Worm (Caenorhabditis elegans): ENCODE data around the gene dos-1.

dos-1 gene

DNA sequence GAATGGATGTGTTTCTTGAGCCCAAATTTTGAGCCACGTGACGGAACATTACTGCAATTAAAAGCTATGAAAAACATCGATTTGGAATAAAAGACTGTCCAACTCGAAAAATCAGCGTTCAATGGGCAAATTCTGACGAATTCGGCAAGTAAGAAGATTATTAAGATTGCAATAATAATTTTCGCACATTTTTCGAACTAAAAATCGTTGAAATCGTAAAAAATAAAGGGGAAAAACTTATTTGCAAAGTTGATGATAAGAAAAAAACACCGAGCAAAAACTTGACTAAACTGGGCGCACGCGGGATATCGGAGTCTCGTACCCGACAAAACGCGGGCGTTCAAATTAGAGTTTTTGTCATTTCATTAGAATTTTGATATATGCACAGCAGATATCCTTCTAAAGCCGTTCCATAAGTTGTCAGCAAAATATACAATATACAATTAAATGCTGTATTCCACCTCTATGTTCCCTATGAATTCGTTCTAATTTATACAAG lies 14.4 kb upstream of the dos-1 start, which contains the start of the genes mccc-2 and mrpl-44:
Gene mccc-2 (minus strand): TSS at position 51 of the 499 bp plus-strand sequence.
Gene mrpl-44 (minus strand): TSS at position 51 of the 499 bp plus-strand sequence.
- TF ChIP-seq F22D6.2 (tag; optimal IDR thresholded peaks at IDR 0.05) (no peak), efl-1 (GFP tag; optimal IDR thresholded peaks at IDR 0.05) (peak; percentile 52), pbrm-1 (GFP tag; IDR thresholded peaks at IDR 0.05) (no peak), mcd-1 (GFP tag; IDR thresholded peaks at IDR 0.05) (0 out of 2 replicates have a peak, but pooled peaks have one; percentile 25), attf-3 (GFP tag; conservative IDR thresholded peaks at IDR 0.05) (peak; percentile 96), lin-54 (GFP tag; optimal IDR thresholded peaks at IDR 0.05) (peak; percentile 56)

DNA sequence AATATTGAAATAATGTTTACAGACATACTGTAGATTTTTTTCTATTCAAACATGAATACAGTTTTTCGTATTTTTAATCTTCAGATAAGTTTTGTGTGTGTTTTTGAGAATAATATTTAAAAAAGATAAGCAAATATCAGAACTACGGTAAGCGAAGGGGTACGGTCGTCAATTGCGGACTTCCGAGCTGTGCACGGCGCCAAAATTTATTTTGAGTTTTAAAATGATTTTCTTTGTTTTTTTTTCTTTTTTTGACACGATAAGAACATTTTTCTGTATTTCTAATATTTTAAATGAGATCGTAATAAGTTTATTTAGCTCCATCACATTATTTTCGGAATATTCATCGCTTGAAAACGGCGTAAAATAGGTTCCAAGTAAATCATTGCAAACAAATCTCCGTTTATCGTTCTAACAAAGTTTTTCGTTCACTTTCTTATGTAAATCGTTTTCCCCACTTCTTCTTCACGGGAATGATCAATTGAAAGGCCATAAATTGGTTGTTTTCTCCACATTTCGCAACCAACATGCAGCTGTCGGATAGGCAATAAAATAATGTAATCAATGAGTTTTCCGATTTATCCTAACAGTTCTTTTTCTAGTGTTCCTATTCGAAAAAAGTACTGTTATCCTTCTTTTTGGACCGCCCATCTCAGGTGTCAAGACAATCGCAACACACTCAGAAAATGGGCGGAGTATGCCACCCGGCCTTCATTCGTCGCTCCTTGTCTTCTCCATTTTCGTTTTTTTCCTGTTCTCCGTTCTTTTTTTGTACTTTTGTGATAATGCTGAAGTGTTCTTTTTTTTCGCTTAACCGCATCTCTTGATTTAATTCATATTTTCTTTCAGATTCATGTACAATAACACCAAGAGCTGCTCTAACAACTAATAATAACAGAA lies 12.1 kb upstream of the dos-1 start, which contains the start of gene glp-1:
Gene glp-1 (plus strand): TSS at position 850 of the 900 bp plus-strand sequence.
- no peak for TF ChIP-seq die-1 (tag; optimal IDR thresholded peaks at IDR 0.05)
- TF ChIP-seq Y56A3A.18 (GFP tag; IDR thresholded peaks at IDR 0.05) = no peak
- no peak for TF ChIP-seq nfyb-1 (GFP tag; IDR thresholded peaks at IDR 0.05)
- TF ChIP-seq hmg-20 (GFP tag; IDR thresholded peaks at IDR 0.05) = no peak
- TF ChIP-seq unc-130 (GFP tag; optimal IDR thresholded peaks at IDR 0.05) = no peak
- no peak for TF ChIP-seq nhr-179 (tag; optimal IDR thresholded peaks at IDR 0.05)
- peak; percentile 31 for TF ChIP-seq lin-54 (GFP tag; optimal IDR thresholded peaks at IDR 0.05)
- TF ChIP-seq fkh-3 (tag; optimal IDR thresholded peaks at IDR 0.05) = no peak
- no peak for TF ChIP-seq aptf-2 (GFP tag; conservative IDR thresholded peaks at IDR 0.05)
- no peak for TF ChIP-seq ceh-100 (GFP tag; IDR thresholded peaks at IDR 0.05)
- no peak for TF ChIP-seq zim-3 (tag; optimal IDR thresholded peaks at IDR 0.05)
- no peak for TF ChIP-seq ztf-28 (GFP tag; IDR thresholded peaks at IDR 0.05)
- no peak for TF ChIP-seq ztf-6 (GFP tag; IDR thresholded peaks at IDR 0.05)
- peak; percentile 30 for TF ChIP-seq xnd-1 (tag; optimal IDR thresholded peaks at IDR 0.05)
- TF ChIP-seq zfh-2 (GFP tag; conservative IDR thresholded peaks at IDR 0.05) = no peak
- no peak for TF ChIP-seq madf-10 (tag; optimal IDR thresholded peaks at IDR 0.05)
- no peak for TF ChIP-seq akir-1 (GFP tag; optimal IDR thresholded peaks at IDR 0.05)
- no peak for TF ChIP-seq nfya-2 (GFP tag; IDR thresholded peaks at IDR 0.05)
- TF ChIP-seq lin-40 (tag; optimal IDR thresholded peaks at IDR 0.05) = no peak
- TF ChIP-seq lag-1 (GFP tag; IDR thresholded peaks at IDR 0.05) = no peak
- no peak for TF ChIP-seq nhr-120 (GFP tag; IDR thresholded peaks at IDR 0.05)
- peak; percentile 32 for TF ChIP-seq snpc-3.4 (tag; optimal IDR thresholded peaks at IDR 0.05)
- no peak for TF ChIP-seq cebp-1 (GFP tag; IDR thresholded peaks at IDR 0.05)
- TF ChIP-seq cebp-1 (tag; optimal IDR thresholded peaks at IDR 0.05) = no peak
- peak; percentile 60; the same call in 1 of the 2 replicates for TF ChIP-seq D2030.7 (GFP tag; IDR thresholded peaks at IDR 0.05)
- no peak for TF ChIP-seq somi-1 (GFP tag; optimal IDR thresholded peaks at IDR 0.05)
- TF ChIP-seq F10E7.11 (tag; optimal IDR thresholded peaks at IDR 0.05) = no peak
- no peak for TF ChIP-seq atf-7 (tag; optimal IDR thresholded peaks at IDR 0.05)
- no peak for TF ChIP-seq sdz-38 (tag; optimal IDR thresholded peaks at IDR 0.05)
- no peak for TF ChIP-seq pbrm-1 (GFP tag; IDR thresholded peaks at IDR 0.05)
- no peak for TF ChIP-seq repo-1 (tag; optimal IDR thresholded peaks at IDR 0.05)
- TF ChIP-seq nhr-27 (tag; optimal IDR thresholded peaks at IDR 0.05) = no peak
- TF ChIP-seq Y67H2A.10 (GFP tag; conservative IDR thresholded peaks at IDR 0.05) = no peak
- TF ChIP-seq ztf-18 (tag; optimal IDR thresholded peaks at IDR 0.05) = no peak
- no peak for TF ChIP-seq pha-4 (tag; optimal IDR thresholded peaks at IDR 0.05)
- no peak for TF ChIP-seq dox-1 (GFP tag; IDR thresholded peaks at IDR 0.05)
- TF ChIP-seq unc-62 (GFP tag; optimal IDR thresholded peaks at IDR 0.05) = no peak
- no peak for TF ChIP-seq rec-8 (tag; optimal IDR thresholded peaks at IDR 0.05)
- TF ChIP-seq lir-1 (GFP tag; conservative IDR thresholded peaks at IDR 0.05) = no peak
- peak; percentile 66 for TF ChIP-seq madf-8 (GFP tag; conservative IDR thresholded peaks at IDR 0.05)
- TF ChIP-seq him-1 (tag; optimal IDR thresholded peaks at IDR 0.05) = no peak

Data from whole organism, young adult.